Worm (Caenorhabditis elegans): ENCODE measurements around the gene F14H8.2.

ce11 chrV:15063987-15064386, 43.9 kb upstream of the F14H8.2 start, which contains the start of gene rap-2:
- TF ChIP-seq ztf-11 (tag; optimal IDR thresholded peaks at IDR 0.05) (no peak), ztf-4 (tag; optimal IDR thresholded peaks at IDR 0.05) (no peak), R02D3.7 (tag; optimal IDR thresholded peaks at IDR 0.05) (no peak), ceh-16 (tag; optimal IDR thresholded peaks at IDR 0.05) (no peak), unc-62 (GFP tag; optimal IDR thresholded peaks at IDR 0.05) (no peak)
